Fruit fly (Drosophila melanogaster) whole organism, embryonic: ENCODE data around the gene Fibp.

ENCODE experiments used
- Asciz ChIP-seq: fragments of 200-800 bp; sonication (Bioruptor generic); optimal IDR thresholded peaks from 2 replicates; lab custom pipeline; 2017; ENCODE audit warnings: missing biosample characterization, mild to moderate bottlenecking, missing genetic modification characterization, missing genetic modification reagents
- Atf6 ChIP-seq: fragments of 200-800 bp; sonication (Bioruptor generic); IDR thresholded peaks from 2 replicates; pipeline ENCODE4 v1.3.6; 2022; ENCODE audit warnings: missing biosample characterization, missing genetic modification characterization
- CG10274 ChIP-seq: fragments of 200-800 bp; sonication (Bioruptor generic); optimal IDR thresholded peaks from 3 replicates; lab custom pipeline; 2017; ENCODE audit warnings: missing biosample characterization, mild to moderate bottlenecking, missing genetic modification characterization
- CG10431 ChIP-seq: fragments of 200-800 bp; sonication (Bioruptor generic); optimal IDR thresholded peaks from 3 replicates; lab custom pipeline; 2018; ENCODE audit warnings: missing biosample characterization, mild to moderate bottlenecking, missing genetic modification characterization
- CG13123 ChIP-seq: fragments of 200-800 bp; sonication (Bioruptor generic); optimal IDR thresholded peaks from 2 replicates; lab custom pipeline; 2016; ENCODE audit warnings: missing biosample characterization, missing genetic modification characterization
- CG13287 ChIP-seq: fragments of 200-800 bp; sonication (Bioruptor generic); IDR thresholded peaks from 2 replicates; pipeline ENCODE4 v1.3.6; 2022; ENCODE audit warnings: missing biosample characterization, missing genetic modification characterization; ENCODE audit not compliant: partially characterized antibody
- CG14860 ChIP-seq: fragments of 200-800 bp; sonication (Bioruptor generic); IDR thresholded peaks from 3 replicates; pipeline ENCODE4 v1.3.6; 2022; ENCODE audit warnings: missing biosample characterization, missing genetic modification characterization; ENCODE audit not compliant: partially characterized antibody
- CG15073 ChIP-seq: fragments of 200-800 bp; sonication (Bioruptor generic); optimal IDR thresholded peaks from 2 replicates; lab custom pipeline; 2016; ENCODE audit warnings: missing biosample characterization, missing genetic modification characterization
- CG15269 ChIP-seq: fragments of 200-800 bp; sonication (Bioruptor generic); optimal IDR thresholded peaks from 2 replicates; lab custom pipeline; 2018; ENCODE audit warnings: missing biosample characterization, mild to moderate bottlenecking, missing genetic modification characterization, moderate library complexity
- CG15601 ChIP-seq: fragments of 200-800 bp; sonication (Bioruptor generic); optimal IDR thresholded peaks from 3 replicates; lab custom pipeline; 2019; ENCODE audit warnings: missing biosample characterization, mild to moderate bottlenecking, missing genetic modification characterization, moderate library complexity
- CG16815 ChIP-seq: fragments of 200-800 bp; sonication (Bioruptor generic); optimal IDR thresholded peaks from 3 replicates; lab custom pipeline; 2017; ENCODE audit warnings: missing biosample characterization, mild to moderate bottlenecking, missing genetic modification characterization
- CG18764 ChIP-seq: fragments of 200-800 bp; sonication (Bioruptor generic); optimal IDR thresholded peaks from 3 replicates; lab custom pipeline; 2016; ENCODE audit warnings: missing biosample characterization, missing genetic modification characterization
- CG2120 ChIP-seq: fragments of 200-800 bp; sonication (Bioruptor generic); optimal IDR thresholded peaks from 3 replicates; lab custom pipeline; 2016; ENCODE audit warnings: missing biosample characterization, missing genetic modification characterization
- CG2712 ChIP-seq: fragments of 200-800 bp; optimal IDR thresholded peaks from 3 replicates; lab custom pipeline; 2019; ENCODE audit warnings: missing biosample characterization, mild to moderate bottlenecking, missing genetic modification characterization, moderate library complexity
- CG30403 ChIP-seq: fragments of 200-800 bp; sonication (Bioruptor generic); optimal IDR thresholded peaks from 3 replicates; lab custom pipeline; 2016; ENCODE audit warnings: missing biosample characterization, missing genetic modification characterization
- CG3065 ChIP-seq: fragments of 200-800 bp; sonication (Bioruptor generic); optimal IDR thresholded peaks from 2 replicates; lab custom pipeline; 2016; ENCODE audit warnings: missing biosample characterization, missing genetic modification characterization
- CG34224 ChIP-seq: fragments of 200-800 bp; sonication (Bioruptor generic); IDR thresholded peaks from 3 replicates; pipeline ENCODE4 v1.3.6; 2022; ENCODE audit warnings: missing biosample characterization, missing genetic modification characterization; ENCODE audit not compliant: partially characterized antibody
- CG4404 ChIP-seq: fragments of 200-800 bp; sonication (Bioruptor generic); IDR thresholded peaks from 2 replicates; pipeline ENCODE4 v1.3.6; 2022; ENCODE audit warnings: missing biosample characterization, missing genetic modification characterization
- CG4424 ChIP-seq: fragments of 200-800 bp; sonication (Bioruptor generic); optimal IDR thresholded peaks from 3 replicates; lab custom pipeline; 2016; ENCODE audit warnings: missing biosample characterization, missing genetic modification characterization
- CG6854 ChIP-seq: fragments of 200-800 bp; sonication (Bioruptor generic); optimal IDR thresholded peaks from 3 replicates; lab custom pipeline; 2017; ENCODE audit warnings: missing biosample characterization, mild to moderate bottlenecking, missing genetic modification characterization
- CG7745 ChIP-seq: fragments of 200-800 bp; sonication (Bioruptor generic); optimal IDR thresholded peaks from 2 replicates; lab custom pipeline; 2018; ENCODE audit warnings: missing biosample characterization, mild to moderate bottlenecking, missing genetic modification characterization, moderate library complexity
- CG8359 ChIP-seq: fragments of 200-800 bp; sonication (Bioruptor generic); optimal IDR thresholded peaks from 2 replicates; lab custom pipeline; 2017; ENCODE audit warnings: missing biosample characterization, mild to moderate bottlenecking, missing genetic modification characterization, borderline replicate concordance
- Chrac-16 ChIP-seq: fragments of 200-800 bp; sonication (Bioruptor generic); optimal IDR thresholded peaks from 3 replicates; lab custom pipeline; 2016; ENCODE audit warnings: missing biosample characterization, missing genetic modification characterization
- D19A ChIP-seq: fragments of 200-800 bp; optimal IDR thresholded peaks from 3 replicates; lab custom pipeline; 2019; ENCODE audit warnings: missing biosample characterization, mild to moderate bottlenecking, missing genetic modification characterization, moderate library complexity
- Dfd ChIP-seq, 2 experiments: fragments of >200 bp; optimal IDR thresholded peaks; 2 replicates each; lab custom pipeline; 2017; ENCODE audit warnings: missing biosample characterization in 2 of 2, missing genetic modification characterization in 2 of 2
- Doc2 ChIP-seq: fragments of 200-800 bp; sonication (Bioruptor generic); IDR thresholded peaks from 2 replicates; pipeline ENCODE4 v1.3.6; 2022; ENCODE audit warnings: missing biosample characterization, missing genetic modification characterization
- Doc3 ChIP-seq: fragments of 200-800 bp; sonication (Bioruptor generic); IDR thresholded peaks from 3 replicates; pipeline ENCODE4 v1.3.6; 2022; ENCODE audit warnings: missing biosample characterization, missing genetic modification characterization; ENCODE audit not compliant: partially characterized antibody
- Eip74EF ChIP-seq, 2 experiments: fragments of 200-800 bp in 1 of 2; fragments of >200 bp in 1 of 2; sonication (Bioruptor generic) in 1 of 2; optimal IDR thresholded peaks; 2 replicates each; lab custom pipeline; 2017 to 2019; ENCODE audit warnings: missing biosample characterization in 2 of 2, missing genetic modification characterization in 2 of 2, mild to moderate bottlenecking in 1 of 2, moderate library complexity in 1 of 2
- Ets65A ChIP-seq: fragments of 200-800 bp; sonication (Bioruptor generic); peaks from one replicate; lab custom pipeline; 2016; ENCODE audit warnings: missing biosample characterization, missing genetic modification characterization
- Gsc ChIP-seq: fragments of 200-800 bp; sonication (Bioruptor generic); IDR thresholded peaks from 2 replicates; pipeline ENCODE4 v1.3.6; 2022; ENCODE audit warnings: missing biosample characterization, missing genetic modification characterization
- Gug ChIP-seq: fragments of 200-800 bp; sonication (Bioruptor generic); IDR thresholded peaks from 4 replicates; pipeline ENCODE4 v1.3.6; 2022; ENCODE audit warnings: missing biosample characterization, missing genetic modification characterization
- Mrtf ChIP-seq: fragments of 200-800 bp; sonication (Bioruptor generic); IDR thresholded peaks from 3 replicates; pipeline ENCODE4 v1.3.6; 2022; ENCODE audit warnings: missing biosample characterization, missing genetic modification characterization
- PHDP ChIP-seq: fragments of 200-800 bp; sonication (Bioruptor generic); optimal IDR thresholded peaks from 3 replicates; lab custom pipeline; 2018; ENCODE audit warnings: missing biosample characterization, mild to moderate bottlenecking, missing genetic modification characterization, moderate library complexity
- Xbp1 ChIP-seq: fragments of 200-800 bp; sonication (Bioruptor generic); optimal IDR thresholded peaks from 3 replicates; lab custom pipeline; 2016; ENCODE audit warnings: missing biosample characterization, mild to moderate bottlenecking, missing genetic modification characterization
- bab2 ChIP-seq: fragments of 200-800 bp; sonication (Bioruptor generic); optimal IDR thresholded peaks from 2 replicates; lab custom pipeline; 2016; ENCODE audit warnings: missing biosample characterization, missing genetic modification characterization
- bcd ChIP-seq: fragments of 200-800 bp; sonication (Bioruptor generic); optimal IDR thresholded peaks from 2 replicates; lab custom pipeline; 2017; ENCODE audit warnings: missing biosample characterization, mild to moderate bottlenecking, missing genetic modification characterization
- croc ChIP-seq: fragments of 200-800 bp; sonication (Bioruptor generic); conservative IDR thresholded peaks from 3 replicates; pipeline ENCODE4 v1.3.6; 2022; ENCODE audit warnings: missing biosample characterization, missing genetic modification characterization
- dm ChIP-seq: fragments of 200-800 bp; sonication (Bioruptor generic); optimal IDR thresholded peaks from 3 replicates; lab custom pipeline; 2016; ENCODE audit warnings: missing biosample characterization, missing genetic modification characterization
- gem ChIP-seq: fragments of 200-800 bp; sonication (Bioruptor generic); optimal IDR thresholded peaks from 2 replicates; lab custom pipeline; 2019; ENCODE audit warnings: missing biosample characterization, mild to moderate bottlenecking, missing genetic modification characterization, moderate library complexity
- gt ChIP-seq: fragments of 200-800 bp; sonication (Bioruptor generic); IDR thresholded peaks from 2 replicates; pipeline ENCODE4 v1.3.6; 2022; ENCODE audit warnings: missing biosample characterization, missing genetic modification characterization
- kay ChIP-seq: fragments of 200-800 bp; sonication (Bioruptor generic); optimal IDR thresholded peaks from 2 replicates; lab custom pipeline; 2016; ENCODE audit warnings: missing biosample characterization, missing genetic modification characterization
- lola ChIP-seq, 3 experiments: fragments of >200 bp in 2 of 3; fragments of 200-800 bp in 1 of 3; sonication (Bioruptor generic) in 1 of 3; optimal IDR thresholded peaks; 2 replicates each; lab custom pipeline; 2017 to 2019; ENCODE audit warnings: missing biosample characterization in 3 of 3, missing genetic modification characterization in 3 of 3, mild to moderate bottlenecking in 1 of 3, moderate library complexity in 1 of 3
- mam ChIP-seq: fragments of 200-800 bp; sonication (Bioruptor generic); optimal IDR thresholded peaks from 3 replicates; lab custom pipeline; 2016; ENCODE audit warnings: missing biosample characterization, missing genetic modification characterization
- mirr ChIP-seq: fragments of 200-800 bp; sonication (Bioruptor generic); optimal IDR thresholded peaks from 3 replicates; lab custom pipeline; 2018; ENCODE audit warnings: missing biosample characterization, mild to moderate bottlenecking, missing genetic modification characterization
- nerfin-2 ChIP-seq: fragments of 200-800 bp; sonication (Bioruptor generic); IDR thresholded peaks from 2 replicates; pipeline ENCODE4 v1.3.6; 2022; ENCODE audit warnings: missing biosample characterization, missing genetic modification characterization; ENCODE audit not compliant: partially characterized antibody
- pnt ChIP-seq: fragments of 200-800 bp; sonication (Bioruptor generic); optimal IDR thresholded peaks from 3 replicates; lab custom pipeline; 2016; ENCODE audit warnings: missing biosample characterization, missing genetic modification characterization
- pum ChIP-seq: fragments of 200-800 bp; sonication (Bioruptor generic); optimal IDR thresholded peaks from 2 replicates; lab custom pipeline; 2016; ENCODE audit warnings: missing biosample characterization, missing genetic modification characterization
- twi ChIP-seq: fragments of 200-800 bp; optimal IDR thresholded peaks from 2 replicates; lab custom pipeline; 2019; ENCODE audit warnings: missing biosample characterization, mild to moderate bottlenecking, missing genetic modification characterization, moderate library complexity
- vnd ChIP-seq: fragments of 200-800 bp; sonication (Bioruptor generic); IDR thresholded peaks from 3 replicates; pipeline ENCODE4 v1.3.6; 2022; ENCODE audit warnings: missing biosample characterization, missing genetic modification characterization; ENCODE audit not compliant: partially characterized antibody
- wek ChIP-seq: fragments of 200-800 bp; sonication (Bioruptor generic); optimal IDR thresholded peaks from 3 replicates; lab custom pipeline; 2018; ENCODE audit warnings: missing biosample characterization, mild to moderate bottlenecking, missing genetic modification characterization, moderate library complexity
- zen ChIP-seq: fragments of 200-800 bp; sonication (Bioruptor generic); optimal IDR thresholded peaks from 3 replicates; lab custom pipeline; 2018; ENCODE audit warnings: missing biosample characterization, mild to moderate bottlenecking, missing genetic modification characterization, moderate library complexity

Fibp gene

DNA sequence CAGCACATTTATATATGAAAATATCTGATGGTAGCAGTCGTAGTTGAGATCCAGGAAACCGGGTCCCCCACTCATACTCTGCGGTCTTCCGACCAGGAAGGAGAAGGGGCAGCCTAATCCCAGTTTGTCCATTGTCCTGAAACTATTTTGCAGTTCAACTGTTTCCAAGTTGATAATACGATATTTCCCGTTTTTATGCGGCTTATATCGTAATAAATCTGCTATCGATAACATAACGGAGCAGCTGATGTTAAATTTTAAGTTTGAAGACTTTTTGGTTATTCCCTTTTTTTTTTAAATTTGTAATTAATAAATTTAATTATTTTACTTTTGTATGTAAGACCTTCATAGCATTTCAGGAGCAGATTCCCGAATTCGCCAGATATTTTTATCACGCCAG, 16.7 kb downstream of the Fibp start, which contains the start of gene CG14102 (continued):
- no peak for TF ChIP-seq CG10274 (GFP tag; lab: Kevin White, UChicago)
- TF ChIP-seq mirr (GFP tag; lab: Kevin White, UChicago): no peak
- no peak for TF ChIP-seq gem
- TF ChIP-seq pnt: no peak
- TF ChIP-seq nerfin-2 (GFP tag; lab: Robert Waterston, UW): no peak
- no peak for TF ChIP-seq CG7745
- no peak for TF ChIP-seq CG15601 (tag; lab: Kevin White, UChicago)
- TF ChIP-seq CG34224 (GFP tag; lab: Robert Waterston, UW): peak; percentile 85
- TF ChIP-seq CG4404 (GFP tag; lab: Robert Waterston, UW): no peak
- TF ChIP-seq CG10431 (GFP tag; lab: Kevin White, UChicago): no peak
- no peak for TF ChIP-seq Mrtf
- peak; percentile 62 for TF ChIP-seq Doc3 (GFP tag; lab: Robert Waterston, UW)
- no peak for TF ChIP-seq CG2120 (GFP tag; lab: Kevin White, UChicago)
- TF ChIP-seq twi (tag; lab: Kevin White, UChicago): no peak
- TF ChIP-seq CG30403 (GFP tag; lab: Kevin White, UChicago): no peak
- no peak for TF ChIP-seq CG18764 (GFP tag; lab: Kevin White, UChicago)
- no peak for TF ChIP-seq gt (GFP tag; lab: Robert Waterston, UW)
- TF ChIP-seq Asciz (GFP tag; lab: Kevin White, UChicago): no peak
- TF ChIP-seq Gug (GFP tag; lab: Robert Waterston, UW): no peak
- TF ChIP-seq vnd (GFP tag; lab: Robert Waterston, UW): peak; percentile 35; the same call in 1 of the 3 replicates
- no peak for TF ChIP-seq CG3065
- TF ChIP-seq bcd (GFP tag; lab: Kevin White, UChicago): no peak
- TF ChIP-seq Eip74EF (GFP tag; optimal IDR thresholded peaks at IDR 0.05; lab: Kevin White, UChicago): no peak
- no peak for TF ChIP-seq Atf6
- TF ChIP-seq croc (GFP tag; lab: Robert Waterston, UW): no peak
- no peak for TF ChIP-seq lola (GFP tag; optimal IDR thresholded peaks at IDR 0.05; lab: Kevin White, UChicago)
- TF ChIP-seq Xbp1 (GFP tag; lab: Kevin White, UChicago): no peak
- TF ChIP-seq CG8359 (GFP tag; lab: Kevin White, UChicago): no peak
- TF ChIP-seq zen (tag; lab: Kevin White, UChicago): no peak
- no peak for TF ChIP-seq D19A (tag; lab: Kevin White, UChicago)
- TF ChIP-seq CG13123 (GFP tag; lab: Kevin White, UChicago): no peak
- TF ChIP-seq CG13287 (GFP tag; lab: Robert Waterston, UW): peak; percentile 59
- no peak for TF ChIP-seq bab2 (GFP tag; lab: Kevin White, UChicago)
- TF ChIP-seq Gsc (GFP tag; lab: Robert Waterston, UW): no peak
- TF ChIP-seq dm (GFP tag; lab: Kevin White, UChicago): no peak
- TF ChIP-seq mam (GFP tag; lab: Kevin White, UChicago): no peak
- no peak for TF ChIP-seq wek (GFP tag; lab: Kevin White, UChicago)
- no peak for TF ChIP-seq Chrac-16 (GFP tag; lab: Kevin White, UChicago)
- no peak for TF ChIP-seq CG15269
- TF ChIP-seq CG2712 (tag; lab: Kevin White, UChicago): no peak
- TF ChIP-seq CG15073 (GFP tag; lab: Kevin White, UChicago): no peak
- no peak for TF ChIP-seq kay (GFP tag; lab: Kevin White, UChicago)
- TF ChIP-seq Ets65A (GFP tag; lab: Kevin White, UChicago): peak; percentile 21
- TF ChIP-seq CG6854 (GFP tag; lab: Kevin White, UChicago): no peak
- TF ChIP-seq CG14860 (GFP tag; lab: Robert Waterston, UW): no peak
- no peak for TF ChIP-seq CG16815
- TF ChIP-seq Doc2: no peak
- no peak for TF ChIP-seq pum
- no peak for TF ChIP-seq PHDP (tag; lab: Kevin White, UChicago)
- no peak for TF ChIP-seq Dfd (GFP tag; optimal IDR thresholded peaks at IDR 0.05; lab: Kevin White, UChicago)
- no peak for TF ChIP-seq CG4424
